Worm (Caenorhabditis elegans) whole organism, L3 larva: Measurements from ENCODE around the gene Y68A4A.13.

Source experiments
- aly-2 ChIP-seq: fragments of 150-350 bp; optimal IDR thresholded peaks from 2 replicates; lab custom pipeline; 2014; ENCODE audit warnings: missing biosample characterization, missing genetic modification characterization
- ama-1 ChIP-seq: fragments of 150-350 bp; optimal IDR thresholded peaks from 2 replicates; lab custom pipeline; 2018
- ceh-28 ChIP-seq: fragments of 150-350 bp; optimal IDR thresholded peaks from 2 replicates; lab custom pipeline; 2014; ENCODE audit warnings: missing biosample characterization, missing genetic modification reagents, missing genetic modification characterization
- ceh-82 ChIP-seq: fragments of 150-350 bp; optimal IDR thresholded peaks from 2 replicates; lab custom pipeline; 2014; ENCODE audit warnings: missing biosample characterization, missing genetic modification characterization
- ceh-9 ChIP-seq: sonication (generic microtip); optimal IDR thresholded peaks from 2 replicates; lab custom pipeline; 2018; ENCODE audit warnings: missing biosample characterization, missing genetic modification characterization
- daf-12 ChIP-seq: fragments of 150-350 bp; optimal IDR thresholded peaks from 2 replicates; lab custom pipeline; 2014; ENCODE audit warnings: missing biosample characterization, missing genetic modification reagents, missing genetic modification characterization
- egl-27 ChIP-seq: sonication (generic microtip); optimal IDR thresholded peaks from 4 replicates; lab custom pipeline; 2017; ENCODE audit warnings: missing biosample characterization, missing genetic modification reagents, missing genetic modification characterization
- elt-1 ChIP-seq: fragments of 150-350 bp; optimal IDR thresholded peaks from 2 replicates; lab custom pipeline; 2014; ENCODE audit warnings: missing biosample characterization, missing genetic modification characterization
- elt-2 ChIP-seq: sonication (generic microtip); optimal IDR thresholded peaks from 2 replicates; lab custom pipeline; 2016; ENCODE audit warnings: missing genetic modification reagents, mild to moderate bottlenecking, missing genetic modification characterization, missing compliant biosample characterization
- elt-3 ChIP-seq, 3 experiments: fragments of 150-350 bp in 1 of 3; sonication (generic microtip) in 2 of 3; optimal IDR thresholded peaks; 2 replicates in 2 of 3; 4 replicates in 1 of 3; lab custom pipeline; 2014 to 2017; ENCODE audit warnings: missing biosample characterization in 3 of 3, missing genetic modification characterization in 3 of 3
- eor-1 ChIP-seq, 2 experiments: fragments of 150-350 bp; optimal IDR thresholded peaks; 2 replicates each; lab custom pipeline; 2014 to 2018; ENCODE audit warnings: missing biosample characterization in 2 of 2, missing genetic modification characterization in 2 of 2
- fkh-2 ChIP-seq: fragments of 150-350 bp; optimal IDR thresholded peaks from 2 replicates; lab custom pipeline; 2014; ENCODE audit warnings: missing biosample characterization, missing genetic modification reagents, missing genetic modification characterization
- fos-1 ChIP-seq: fragments of 150-350 bp; optimal IDR thresholded peaks from 2 replicates; lab custom pipeline; 2014; ENCODE audit warnings: missing biosample characterization, missing genetic modification characterization
- hmg-11 ChIP-seq: sonication (generic microtip); optimal IDR thresholded peaks from 2 replicates; lab custom pipeline; 2016; ENCODE audit warnings: missing genetic modification characterization, missing compliant biosample characterization
- lin-15B ChIP-seq: fragments of 150-350 bp; optimal IDR thresholded peaks from 2 replicates; lab custom pipeline; 2014; ENCODE audit warnings: missing biosample characterization, missing genetic modification characterization
- lsy-12 ChIP-seq: sonication (generic microtip); optimal IDR thresholded peaks from 2 replicates; lab custom pipeline; 2016; ENCODE audit warnings: mild to moderate bottlenecking, missing genetic modification characterization, missing compliant biosample characterization
- mdl-1 ChIP-seq: fragments of 150-350 bp; optimal IDR thresholded peaks from 2 replicates; lab custom pipeline; 2014; ENCODE audit warnings: missing biosample characterization, missing genetic modification characterization
- mml-1 ChIP-seq: fragments of 150-350 bp; sonication (generic microtip); optimal IDR thresholded peaks from 3 replicates; lab custom pipeline; 2014; ENCODE audit warnings: missing biosample characterization, missing genetic modification characterization
- nfya-1 ChIP-seq: sonication (generic microtip); optimal IDR thresholded peaks from 2 replicates; lab custom pipeline; 2017; ENCODE audit warnings: missing genetic modification characterization, mild to moderate bottlenecking, missing compliant biosample characterization, antibody characterized with exemption, moderate library complexity; ENCODE audit not compliant: insufficient read depth
- nhr-12 ChIP-seq: fragments of 150-350 bp; optimal IDR thresholded peaks from 2 replicates; lab custom pipeline; 2014; ENCODE audit warnings: missing biosample characterization, missing genetic modification characterization
- nhr-23 ChIP-seq: fragments of 150-350 bp; optimal IDR thresholded peaks from 2 replicates; lab custom pipeline; 2014; ENCODE audit warnings: missing biosample characterization, missing genetic modification reagents, missing genetic modification characterization
- nhr-237 ChIP-seq: fragments of 150-350 bp; optimal IDR thresholded peaks from 2 replicates; lab custom pipeline; 2014; ENCODE audit warnings: missing biosample characterization, missing genetic modification characterization
- nhr-28 ChIP-seq: fragments of 150-350 bp; optimal IDR thresholded peaks from 2 replicates; lab custom pipeline; 2014; ENCODE audit warnings: missing biosample characterization, missing genetic modification characterization
- nhr-43 ChIP-seq: sonication (generic microtip); optimal IDR thresholded peaks from 2 replicates; lab custom pipeline; 2016; ENCODE audit warnings: mild to moderate bottlenecking, missing genetic modification characterization, missing compliant biosample characterization; ENCODE audit not compliant: poor library complexity, severe bottlenecking
- nhr-67 ChIP-seq: fragments of 150-350 bp; optimal IDR thresholded peaks from 2 replicates; lab custom pipeline; 2014; ENCODE audit warnings: missing biosample characterization, missing genetic modification characterization
- nhr-76 ChIP-seq: fragments of 150-350 bp; sonication (generic microtip); optimal IDR thresholded peaks from 5 replicates; lab custom pipeline; 2014; ENCODE audit warnings: missing biosample characterization, missing genetic modification characterization
- pha-4 ChIP-seq: fragments of 150-350 bp; optimal IDR thresholded peaks from 2 replicates; lab custom pipeline; 2014; ENCODE audit warnings: missing biosample characterization, missing genetic modification reagents, missing genetic modification characterization
- pqm-1 ChIP-seq: fragments of 150-350 bp; optimal IDR thresholded peaks from 2 replicates; lab custom pipeline; 2017; ENCODE audit warnings: missing biosample characterization, missing genetic modification characterization, inconsistent platforms
- sea-2 ChIP-seq: fragments of 150-350 bp; sonication (generic microtip); optimal IDR thresholded peaks from 4 replicates; lab custom pipeline; 2014; ENCODE audit warnings: missing biosample characterization, missing genetic modification reagents, missing genetic modification characterization
- skn-1 ChIP-seq: fragments of 150-350 bp; optimal IDR thresholded peaks from 2 replicates; lab custom pipeline; 2014; ENCODE audit warnings: missing biosample characterization, missing genetic modification characterization
- snpc-4 ChIP-seq: fragments of 150-350 bp; optimal IDR thresholded peaks from 2 replicates; lab custom pipeline; 2014; ENCODE audit warnings: missing biosample characterization, missing genetic modification characterization
- tbx-2 ChIP-seq: sonication (generic microtip); optimal IDR thresholded peaks from 2 replicates; lab custom pipeline; 2016; ENCODE audit warnings: mild to moderate bottlenecking, missing genetic modification characterization, missing compliant biosample characterization
- unc-39 ChIP-seq: sonication (generic microtip); optimal IDR thresholded peaks from 4 replicates; lab custom pipeline; 2017; ENCODE audit warnings: missing biosample characterization, missing genetic modification characterization
- unc-62 ChIP-seq: fragments of 150-350 bp; sonication (generic microtip); optimal IDR thresholded peaks from 4 replicates; lab custom pipeline; 2014; ENCODE audit warnings: missing biosample characterization, missing genetic modification reagents, missing genetic modification characterization
- zag-1 ChIP-seq: fragments of 150-350 bp; optimal IDR thresholded peaks from 2 replicates; lab custom pipeline; 2014; ENCODE audit warnings: missing biosample characterization, missing genetic modification characterization
- ztf-11 ChIP-seq: fragments of 150-350 bp; optimal IDR thresholded peaks from 2 replicates; lab custom pipeline; 2014; ENCODE audit warnings: missing biosample characterization, missing genetic modification characterization
- ztf-4 ChIP-seq: fragments of 150-350 bp; optimal IDR thresholded peaks from 2 replicates; lab custom pipeline; 2014; ENCODE audit warnings: missing biosample characterization, missing genetic modification characterization

The Y68A4A.13 gene

DNA sequence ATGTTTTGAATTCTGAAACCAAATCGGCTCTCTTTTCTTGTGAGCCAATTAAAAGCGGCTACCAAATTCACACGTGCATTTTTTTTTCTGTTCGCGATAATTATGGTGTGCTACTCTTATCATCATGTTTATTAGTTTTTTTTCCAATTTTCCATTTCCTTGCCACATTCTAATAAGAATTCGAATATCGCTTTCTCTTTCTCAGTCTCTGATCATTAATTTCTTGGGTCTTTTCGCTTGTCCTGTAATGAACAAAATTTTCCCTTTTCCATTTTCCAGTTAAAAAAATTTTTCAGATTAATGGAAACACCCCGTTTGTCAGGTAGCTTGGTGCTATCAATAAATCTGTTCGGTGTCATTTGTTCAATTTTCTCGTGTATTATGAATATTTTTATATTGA, 36.4 kb downstream of the Y68A4A.13 start, which contains the start of gene srbc-26:
TSS of gene srbc-26 (plus strand) at position 301 of the 400 bp plus-strand sequence.
- no peak for TF ChIP-seq ama-1
- TF ChIP-seq nhr-76 = no peak
- TF ChIP-seq hmg-11 (tag; lab: Kevin White, UChicago) = no peak
- TF ChIP-seq nhr-43 (tag; lab: Kevin White, UChicago) = no peak
- no peak for TF ChIP-seq skn-1
- TF ChIP-seq zag-1 (tag; lab: Kevin White, UChicago) = no peak
- TF ChIP-seq nfya-1 (tag; lab: Kevin White, UChicago) = no peak
- no peak for TF ChIP-seq elt-1 (tag; lab: Kevin White, UChicago)
- no peak for TF ChIP-seq aly-2 (tag; lab: Kevin White, UChicago)
- TF ChIP-seq mml-1 = no peak
- TF ChIP-seq ceh-82 = no peak
- TF ChIP-seq tbx-2 = no peak
- TF ChIP-seq nhr-23 (tag; lab: Kevin White, UChicago) = no peak
- no peak for TF ChIP-seq nhr-237 (tag; lab: Kevin White, UChicago)
- no peak for TF ChIP-seq elt-3 (tag; optimal IDR thresholded peaks at IDR 0.05; lab: Kevin White, UChicago)
- TF ChIP-seq, all 47 proteins: peak for 0

DNA sequence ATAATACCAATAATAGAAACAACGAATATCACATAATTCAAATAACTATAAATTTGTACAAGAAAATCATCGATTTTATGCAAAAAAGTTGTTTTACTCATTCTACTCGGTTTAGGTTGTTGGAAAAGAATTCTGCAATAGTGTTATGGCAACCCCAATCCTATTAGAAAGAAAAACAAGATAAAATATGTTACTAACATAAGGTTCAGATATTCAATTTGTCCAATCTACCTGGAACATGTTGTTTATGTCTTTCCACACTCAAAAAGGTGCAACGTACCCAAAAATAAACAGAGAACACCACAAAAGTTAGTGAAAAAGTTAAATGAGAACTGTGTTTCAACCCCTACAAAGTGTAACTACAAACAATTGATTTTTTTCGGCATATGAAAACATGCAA, 37.1 kb downstream of the Y68A4A.13 start, which contains the start of gene srw-51:
TSS of gene srw-51 (minus strand) at position 101 of the 400 bp plus-strand sequence.
- TF ChIP-seq lin-15B (no peak), snpc-4 (tag; lab: Kevin White, UChicago) (no peak), elt-1 (tag; lab: Kevin White, UChicago) (no peak), nhr-28 (no peak), nhr-43 (tag; lab: Kevin White, UChicago) (no peak), nfya-1 (tag; lab: Kevin White, UChicago) (no peak), mml-1 (no peak), tbx-2 (no peak), nhr-76 (no peak), pqm-1 (tag; lab: Kevin White, UChicago) (no peak), ztf-4 (no peak), hmg-11 (tag; lab: Kevin White, UChicago) (no peak), ceh-28 (tag; lab: Kevin White, UChicago) (no peak), lsy-12 (tag; lab: Kevin White, UChicago) (no peak), skn-1 (no peak), sea-2 (GFP tag; lab: Kevin White, UChicago) (no peak), nhr-67 (no peak), elt-3 (tag; optimal IDR thresholded peaks at IDR 0.05; lab: Kevin White, UChicago) (no peak)

DNA sequence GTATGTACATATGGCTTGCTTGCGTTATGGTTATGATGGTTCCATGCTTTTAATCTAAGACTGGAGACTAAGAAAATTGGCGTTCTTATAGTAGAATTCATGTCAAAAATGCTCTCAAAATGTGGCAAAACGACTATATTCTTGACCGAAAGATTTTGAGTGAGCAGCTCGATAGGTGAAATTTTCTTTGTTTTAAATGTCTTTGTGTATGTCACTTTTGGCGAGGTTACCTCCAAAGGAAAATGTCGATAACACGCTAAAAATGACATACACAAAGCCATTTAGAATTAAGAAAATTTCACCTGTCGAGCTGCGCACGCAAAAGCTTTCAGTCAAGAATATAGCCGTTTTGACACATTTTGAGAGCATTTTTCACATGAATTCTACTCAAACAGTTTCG, 40.5 kb downstream of the Y68A4A.13 start, which contains the start of gene srz-66:
TSS of gene srz-66 (minus strand) at position 101 of the 400 bp plus-strand sequence.
- TF ChIP-seq egl-27 (tag; lab: Kevin White, UChicago) (no peak), nfya-1 (tag; lab: Kevin White, UChicago) (no peak), nhr-67 (no peak), pha-4 (no peak), skn-1 (no peak), hmg-11 (tag; lab: Kevin White, UChicago) (no peak), ceh-28 (tag; lab: Kevin White, UChicago) (no peak), nhr-12 (tag; lab: Kevin White, UChicago) (no peak), aly-2 (tag; lab: Kevin White, UChicago) (no peak), ztf-11 (no peak), lin-15B (no peak), fos-1 (no peak), mdl-1 (tag; lab: Kevin White, UChicago) (no peak), unc-39 (no peak)

DNA sequence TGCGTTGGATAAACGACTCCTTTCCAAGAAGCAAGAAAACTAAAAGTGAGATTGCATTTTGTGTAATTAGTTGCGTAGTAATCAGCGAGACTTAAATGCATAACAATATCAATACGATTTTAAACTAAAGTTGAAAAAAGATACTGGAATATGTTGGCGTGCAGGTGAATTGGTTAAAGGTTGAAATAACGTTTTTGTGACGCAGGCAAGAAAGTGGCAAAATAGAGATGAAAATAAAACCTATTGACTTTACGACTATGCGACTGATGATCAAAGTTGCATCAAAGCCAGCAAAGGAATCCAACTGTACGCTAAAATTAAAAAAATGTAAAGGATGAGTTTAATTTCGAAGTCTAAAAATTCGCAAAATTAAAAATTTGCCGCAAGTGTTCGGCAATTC, 42.5 kb downstream of the Y68A4A.13 start, which contains the start of gene srh-102:
TSS of gene srh-102 (minus strand) at position 101 of the 400 bp plus-strand sequence.
- TF ChIP-seq aly-2 (tag; lab: Kevin White, UChicago) = no peak
- no peak for TF ChIP-seq tbx-2
- TF ChIP-seq ceh-82 = no peak
- TF ChIP-seq eor-1 (tag; optimal IDR thresholded peaks at IDR 0.05; lab: Kevin White, UChicago) = no peak
- no peak for TF ChIP-seq daf-12 (tag; lab: Kevin White, UChicago)
- no peak for TF ChIP-seq nhr-28
- no peak for TF ChIP-seq hmg-11 (tag; lab: Kevin White, UChicago)
- no peak for TF ChIP-seq nhr-12 (tag; lab: Kevin White, UChicago)
- no peak for TF ChIP-seq ztf-11
- no peak for TF ChIP-seq ceh-9 (tag; lab: Kevin White, UChicago)
- TF ChIP-seq nhr-67 = no peak
- no peak for TF ChIP-seq unc-39
- no peak for TF ChIP-seq fkh-2 (tag; lab: Kevin White, UChicago)
- TF ChIP-seq nhr-76 = no peak
- no peak for TF ChIP-seq unc-62 (GFP tag; lab: Kevin White, UChicago)
- no peak for TF ChIP-seq elt-2 (tag; lab: Kevin White, UChicago)
- no peak for TF ChIP-seq nhr-23 (tag; lab: Kevin White, UChicago)
- TF ChIP-seq ama-1 = no peak
